Fruit fly (Drosophila melanogaster): ENCODE data around the gene OtopLa.

- TF ChIP-seq insv (optimal IDR thresholded peaks at IDR 0.05), result no peak
- no peak for TF ChIP-seq h (optimal IDR thresholded peaks at IDR 0.05)
- TF ChIP-seq ttk (optimal IDR thresholded peaks at IDR 0.05), result no peak
- TF ChIP-seq Sin3A (optimal IDR thresholded peaks at IDR 0.05), result no peak
- TF ChIP-seq psq (optimal IDR thresholded peaks at IDR 0.05), result no peak
- no peak for TF ChIP-seq Myc (optimal IDR thresholded peaks at IDR 0.05)
These were observed 31.8 kb upstream of the OtopLa start, which contains the start of the genes Tre1 and Gr5a for dm6 chrX:5679933-5680667.

All from Kc167 (cell line).